Fruit fly (Drosophila melanogaster) whole organism, pupa: ENCODE results near the gene CG43145.

Experiments
- CG10348 ChIP-seq: fragments of 200-800 bp; sonication (Bioruptor generic); IDR thresholded peaks from 2 replicates; pipeline ENCODE4 v1.3.6; 2022; ENCODE audit warnings: missing biosample characterization, missing genetic modification characterization
- CG12605 ChIP-seq: fragments of 200-800 bp; sonication (Bioruptor generic); IDR thresholded peaks from 2 replicates; pipeline ENCODE4 v1.3.6; 2022; ENCODE audit warnings: missing biosample characterization, missing genetic modification characterization
- CG13204 ChIP-seq: fragments of 200-800 bp; sonication (Bioruptor generic); optimal IDR thresholded peaks from 2 replicates; lab custom pipeline; 2018; ENCODE audit warnings: missing biosample characterization, mild to moderate bottlenecking, missing genetic modification characterization, moderate library complexity
- CG14655 ChIP-seq: fragments of 200-800 bp; sonication (Bioruptor generic); optimal IDR thresholded peaks from 3 replicates; lab custom pipeline; 2017; ENCODE audit warnings: mild to moderate bottlenecking, missing biosample characterization, missing genetic modification reagents, missing genetic modification characterization
- CG15710 ChIP-seq: fragments of 200-800 bp; sonication (Bioruptor generic); optimal IDR thresholded peaks from 2 replicates; lab custom pipeline; 2018; ENCODE audit warnings: missing biosample characterization, mild to moderate bottlenecking, missing genetic modification characterization, moderate library complexity
- CG17806 ChIP-seq: fragments of 200-800 bp; sonication (Bioruptor generic); optimal IDR thresholded peaks from 2 replicates; lab custom pipeline; 2018; ENCODE audit warnings: missing biosample characterization, mild to moderate bottlenecking, missing genetic modification characterization, moderate library complexity
- CG32121 ChIP-seq: fragments of 200-800 bp; sonication (Bioruptor generic); IDR thresholded peaks from 2 replicates; pipeline ENCODE4 v1.3.6; 2022; ENCODE audit warnings: missing biosample characterization, missing genetic modification characterization
- CG34367 ChIP-seq: fragments of 200-800 bp; sonication (Bioruptor generic); optimal IDR thresholded peaks from 2 replicates; lab custom pipeline; 2018; ENCODE audit warnings: missing biosample characterization, mild to moderate bottlenecking, missing genetic modification characterization
- CG4496 ChIP-seq: fragments of 200-800 bp; sonication (Bioruptor generic); IDR thresholded peaks from 3 replicates; pipeline ENCODE4 v1.3.6; 2022; ENCODE audit warnings: missing biosample characterization, missing genetic modification characterization
- CG8159 ChIP-seq: fragments of 200-800 bp; sonication (Bioruptor generic); optimal IDR thresholded peaks from 3 replicates; lab custom pipeline; 2018; ENCODE audit warnings: missing biosample characterization, mild to moderate bottlenecking, missing genetic modification characterization, moderate library complexity
- CG8301 ChIP-seq: fragments of 200-800 bp; sonication (Bioruptor generic); optimal IDR thresholded peaks from 2 replicates; lab custom pipeline; 2018; ENCODE audit warnings: missing biosample characterization, mild to moderate bottlenecking, missing genetic modification characterization
- CG9948 ChIP-seq: fragments of 200-800 bp; sonication (Bioruptor generic); optimal IDR thresholded peaks from 2 replicates; lab custom pipeline; 2018; ENCODE audit warnings: missing biosample characterization, mild to moderate bottlenecking, missing genetic modification characterization, moderate library complexity
- D1 ChIP-seq: fragments of 200-800 bp; sonication (Bioruptor generic); optimal IDR thresholded peaks from 2 replicates; lab custom pipeline; 2018; ENCODE audit warnings: missing biosample characterization, mild to moderate bottlenecking, missing genetic modification characterization, moderate library complexity
- EcR ChIP-seq: fragments of 200-800 bp; sonication (Bioruptor generic); optimal IDR thresholded peaks from 3 replicates; lab custom pipeline; 2019; ENCODE audit warnings: missing biosample characterization, missing genetic modification characterization, mild to moderate bottlenecking, moderate library complexity, missing genetic modification reagents
- Ets98B ChIP-seq: fragments of 200-800 bp; sonication (Bioruptor generic); IDR thresholded peaks from 2 replicates; pipeline ENCODE4 v1.3.6; 2022; ENCODE audit warnings: missing biosample characterization, missing genetic modification characterization
- Pif1A ChIP-seq: fragments of 200-800 bp; sonication (Bioruptor generic); optimal IDR thresholded peaks from 3 replicates; lab custom pipeline; 2016; ENCODE audit warnings: missing biosample characterization, missing genetic modification characterization
- Pif1B ChIP-seq: fragments of 200-800 bp; sonication (Bioruptor generic); optimal IDR thresholded peaks from 3 replicates; lab custom pipeline; 2016; ENCODE audit warnings: missing biosample characterization, missing genetic modification characterization
- Snoo ChIP-seq: fragments of 200-800 bp; sonication (Bioruptor generic); optimal IDR thresholded peaks from 3 replicates; lab custom pipeline; 2017; ENCODE audit warnings: missing biosample characterization, mild to moderate bottlenecking, missing genetic modification characterization, inconsistent platforms
- fd96Ca ChIP-seq: fragments of 200-800 bp; sonication (Bioruptor generic); IDR thresholded peaks from 3 replicates; pipeline ENCODE4 v1.3.6; 2022; ENCODE audit warnings: missing biosample characterization, missing genetic modification characterization
- gl ChIP-seq: fragments of 200-800 bp; sonication (Bioruptor generic); optimal IDR thresholded peaks from 2 replicates; lab custom pipeline; 2018; ENCODE audit warnings: missing biosample characterization, mild to moderate bottlenecking, missing genetic modification characterization
- rn ChIP-seq: fragments of 200-800 bp; sonication (Bioruptor generic); IDR thresholded peaks from 2 replicates; pipeline ENCODE4 v1.3.6; 2022; ENCODE audit warnings: missing biosample characterization, missing genetic modification characterization

CG43145 gene

dm6 chr2L:3695361-3695818 lies 6.2 kb upstream of the CG43145 start, which contains the start of gene CG16713:
CG16713 (minus strand) TSS chr2L:3695411.
- TF ChIP-seq Snoo (tag; lab: Kevin White, UChicago) (no peak), CG8159 (tag; lab: Kevin White, UChicago) (no peak), CG10348 (no peak), D1 (tag; lab: Kevin White, UChicago) (no peak), CG13204 (GFP tag; lab: Kevin White, UChicago) (no peak), CG14655 (no peak), EcR (GFP tag; lab: Kevin White, UChicago) (no peak), Ets98B (no peak), CG8301 (tag; lab: Kevin White, UChicago) (no peak), CG32121 (GFP tag; lab: Robert Waterston, UW) (no peak), CG15710 (tag; lab: Kevin White, UChicago) (no peak), CG12605 (no peak), Pif1B (GFP tag; lab: Kevin White, UChicago) (no peak), fd96Ca (no peak), gl (tag; lab: Kevin White, UChicago) (no peak)
- TF ChIP-seq, all 21 proteins: peak for 0

dm6 chr2L:3696438-3696837 lies 5.2 kb upstream of the CG43145 start, which contains the start of gene IM33:
IM33 (minus strand) TSS chr2L:3696658.
- no peak for TF ChIP-seq CG9948
- TF ChIP-seq Snoo (tag; lab: Kevin White, UChicago): no peak
- TF ChIP-seq CG13204 (GFP tag; lab: Kevin White, UChicago): no peak
- TF ChIP-seq CG14655: no peak

- TF ChIP-seq CG8301 (tag; lab: Kevin White, UChicago) (no peak), Ets98B (no peak), rn (GFP tag; lab: Robert Waterston, UW) (no peak), CG14655 (no peak), CG17806 (tag; lab: Kevin White, UChicago) (no peak), fd96Ca (no peak), CG4496 (GFP tag; lab: Robert Waterston, UW) (no peak), CG9948 (no peak), EcR (GFP tag; lab: Kevin White, UChicago) (no peak), CG15710 (tag; lab: Kevin White, UChicago) (no peak), Pif1A (no peak), CG8159 (tag; lab: Kevin White, UChicago) (no peak), CG12605 (no peak), CG34367 (tag; lab: Kevin White, UChicago) (no peak)
These were observed 3.9 kb upstream of the CG43145 start, which contains the start of gene CG3604 for dm6 chr2L:3697772-3698171. CG3604 (minus strand) TSS chr2L:3697872.

dm6 chr2L:3698992-3699514 lies 2.6 kb upstream of the CG43145 start, which contains the start of the genes CG10031 and CG42464:
CG10031 (minus strand) TSS chr2L:3699092.
CG42464 (plus strand) TSS chr2L:3699464.
- TF ChIP-seq fd96Ca (no peak), CG17806 (tag; lab: Kevin White, UChicago) (no peak), EcR (GFP tag; lab: Kevin White, UChicago) (no peak), CG8301 (tag; lab: Kevin White, UChicago) (no peak), rn (GFP tag; lab: Robert Waterston, UW) (no peak), CG8159 (tag; lab: Kevin White, UChicago) (no peak), CG9948 (no peak), Ets98B (no peak), gl (tag; lab: Kevin White, UChicago) (no peak), CG34367 (tag; lab: Kevin White, UChicago) (no peak), CG13204 (GFP tag; lab: Kevin White, UChicago) (no peak), Pif1B (GFP tag; lab: Kevin White, UChicago) (no peak), CG32121 (GFP tag; lab: Robert Waterston, UW) (no peak), CG15710 (tag; lab: Kevin White, UChicago) (no peak)

- no peak for TF ChIP-seq Pif1B (GFP tag; lab: Kevin White, UChicago)
- no peak for TF ChIP-seq CG8159 (tag; lab: Kevin White, UChicago)
- TF ChIP-seq CG8301 (tag; lab: Kevin White, UChicago): no peak
- TF ChIP-seq gl (tag; lab: Kevin White, UChicago): no peak
- no peak for TF ChIP-seq CG17806 (tag; lab: Kevin White, UChicago)
- TF ChIP-seq Snoo (tag; lab: Kevin White, UChicago): no peak
- TF ChIP-seq EcR (GFP tag; lab: Kevin White, UChicago): no peak
- TF ChIP-seq, all 21 proteins: peak for 0
These were observed 1.7 kb upstream of the CG43145 start, which contains the start of gene CG42465 for dm6 chr2L:3699895-3700294. CG42465 (plus strand) TSS chr2L:3700195.

- TF ChIP-seq CG8159 (tag; lab: Kevin White, UChicago) (no peak), CG10348 (no peak), CG32121 (GFP tag; lab: Robert Waterston, UW) (no peak), CG9948 (no peak), Ets98B (no peak), Snoo (tag; lab: Kevin White, UChicago) (no peak), gl (tag; lab: Kevin White, UChicago) (no peak), Pif1A (no peak)
These were observed 1.3 kb upstream of the CG43145 start, which contains the start of gene Sfp24C1 for dm6 chr2L:3700374-3700773. Sfp24C1 (plus strand) TSS chr2L:3700674.
